Worm (Caenorhabditis elegans) whole organism, midembryonic: Measurements from ENCODE around the gene prx-2.

Source experiments
- med-1 ChIP-seq: sonication (generic microtip); optimal IDR thresholded peaks from 2 replicates; lab custom pipeline; 2017; ENCODE audit warnings: missing genetic modification characterization, mild to moderate bottlenecking, missing compliant biosample characterization, antibody characterized with exemption, missing genetic modification reagents; ENCODE audit not compliant: insufficient read depth
- ref-1 ChIP-seq: fragments of 200-800 bp; sonication (Bioruptor generic); conservative IDR thresholded peaks from 2 replicates; pipeline ENCODE4 v1.3.6; 2022; ENCODE audit warnings: missing genetic modification reagents, missing genetic modification characterization, missing compliant biosample characterization

ce11 chrIV:11636409-11636723 is 7.6 kb upstream of the prx-2 start, which contains the start of gene F58B3.6:
- TF ChIP-seq med-1 (GFP tag; lab: Kevin White, UChicago) (no peak), ref-1 (no peak)
